Fruit fly (Drosophila melanogaster) whole organism, pupa: ENCODE measurements around the gene CG9917.

Experiments used
- CG10348 ChIP-seq: fragments of 200-800 bp; sonication (Bioruptor generic); IDR thresholded peaks from 2 replicates; pipeline ENCODE4 v1.3.6; 2022; ENCODE audit warnings: missing biosample characterization, missing genetic modification characterization
- CG12605 ChIP-seq: fragments of 200-800 bp; sonication (Bioruptor generic); IDR thresholded peaks from 2 replicates; pipeline ENCODE4 v1.3.6; 2022; ENCODE audit warnings: missing biosample characterization, missing genetic modification characterization
- CG13204 ChIP-seq: fragments of 200-800 bp; sonication (Bioruptor generic); optimal IDR thresholded peaks from 2 replicates; lab custom pipeline; 2018; ENCODE audit warnings: missing biosample characterization, mild to moderate bottlenecking, missing genetic modification characterization, moderate library complexity
- CG14655 ChIP-seq: fragments of 200-800 bp; sonication (Bioruptor generic); optimal IDR thresholded peaks from 3 replicates; lab custom pipeline; 2017; ENCODE audit warnings: mild to moderate bottlenecking, missing biosample characterization, missing genetic modification reagents, missing genetic modification characterization
- CG15710 ChIP-seq: fragments of 200-800 bp; sonication (Bioruptor generic); optimal IDR thresholded peaks from 2 replicates; lab custom pipeline; 2018; ENCODE audit warnings: missing biosample characterization, mild to moderate bottlenecking, missing genetic modification characterization, moderate library complexity
- CG17806 ChIP-seq: fragments of 200-800 bp; sonication (Bioruptor generic); optimal IDR thresholded peaks from 2 replicates; lab custom pipeline; 2018; ENCODE audit warnings: missing biosample characterization, mild to moderate bottlenecking, missing genetic modification characterization, moderate library complexity
- CG32121 ChIP-seq: fragments of 200-800 bp; sonication (Bioruptor generic); IDR thresholded peaks from 2 replicates; pipeline ENCODE4 v1.3.6; 2022; ENCODE audit warnings: missing biosample characterization, missing genetic modification characterization
- CG4496 ChIP-seq: fragments of 200-800 bp; sonication (Bioruptor generic); IDR thresholded peaks from 3 replicates; pipeline ENCODE4 v1.3.6; 2022; ENCODE audit warnings: missing biosample characterization, missing genetic modification characterization
- CG8159 ChIP-seq: fragments of 200-800 bp; sonication (Bioruptor generic); optimal IDR thresholded peaks from 3 replicates; lab custom pipeline; 2018; ENCODE audit warnings: missing biosample characterization, mild to moderate bottlenecking, missing genetic modification characterization, moderate library complexity
- CG8301 ChIP-seq: fragments of 200-800 bp; sonication (Bioruptor generic); optimal IDR thresholded peaks from 2 replicates; lab custom pipeline; 2018; ENCODE audit warnings: missing biosample characterization, mild to moderate bottlenecking, missing genetic modification characterization
- CG9948 ChIP-seq: fragments of 200-800 bp; sonication (Bioruptor generic); optimal IDR thresholded peaks from 2 replicates; lab custom pipeline; 2018; ENCODE audit warnings: missing biosample characterization, mild to moderate bottlenecking, missing genetic modification characterization, moderate library complexity
- D1 ChIP-seq: fragments of 200-800 bp; sonication (Bioruptor generic); optimal IDR thresholded peaks from 2 replicates; lab custom pipeline; 2018; ENCODE audit warnings: missing biosample characterization, mild to moderate bottlenecking, missing genetic modification characterization, moderate library complexity
- EcR ChIP-seq: fragments of 200-800 bp; sonication (Bioruptor generic); optimal IDR thresholded peaks from 3 replicates; lab custom pipeline; 2019; ENCODE audit warnings: missing biosample characterization, missing genetic modification characterization, mild to moderate bottlenecking, moderate library complexity, missing genetic modification reagents
- Ets98B ChIP-seq: fragments of 200-800 bp; sonication (Bioruptor generic); IDR thresholded peaks from 2 replicates; pipeline ENCODE4 v1.3.6; 2022; ENCODE audit warnings: missing biosample characterization, missing genetic modification characterization
- Pif1A ChIP-seq: fragments of 200-800 bp; sonication (Bioruptor generic); optimal IDR thresholded peaks from 3 replicates; lab custom pipeline; 2016; ENCODE audit warnings: missing biosample characterization, missing genetic modification characterization
- Pif1B ChIP-seq: fragments of 200-800 bp; sonication (Bioruptor generic); optimal IDR thresholded peaks from 3 replicates; lab custom pipeline; 2016; ENCODE audit warnings: missing biosample characterization, missing genetic modification characterization
- Snoo ChIP-seq: fragments of 200-800 bp; sonication (Bioruptor generic); optimal IDR thresholded peaks from 3 replicates; lab custom pipeline; 2017; ENCODE audit warnings: missing biosample characterization, mild to moderate bottlenecking, missing genetic modification characterization, inconsistent platforms
- fd96Ca ChIP-seq: fragments of 200-800 bp; sonication (Bioruptor generic); IDR thresholded peaks from 3 replicates; pipeline ENCODE4 v1.3.6; 2022; ENCODE audit warnings: missing biosample characterization, missing genetic modification characterization
- gl ChIP-seq: fragments of 200-800 bp; sonication (Bioruptor generic); optimal IDR thresholded peaks from 2 replicates; lab custom pipeline; 2018; ENCODE audit warnings: missing biosample characterization, mild to moderate bottlenecking, missing genetic modification characterization
- rn ChIP-seq: fragments of 200-800 bp; sonication (Bioruptor generic); IDR thresholded peaks from 2 replicates; pipeline ENCODE4 v1.3.6; 2022; ENCODE audit warnings: missing biosample characterization, missing genetic modification characterization

The CG9917 gene

DNA sequence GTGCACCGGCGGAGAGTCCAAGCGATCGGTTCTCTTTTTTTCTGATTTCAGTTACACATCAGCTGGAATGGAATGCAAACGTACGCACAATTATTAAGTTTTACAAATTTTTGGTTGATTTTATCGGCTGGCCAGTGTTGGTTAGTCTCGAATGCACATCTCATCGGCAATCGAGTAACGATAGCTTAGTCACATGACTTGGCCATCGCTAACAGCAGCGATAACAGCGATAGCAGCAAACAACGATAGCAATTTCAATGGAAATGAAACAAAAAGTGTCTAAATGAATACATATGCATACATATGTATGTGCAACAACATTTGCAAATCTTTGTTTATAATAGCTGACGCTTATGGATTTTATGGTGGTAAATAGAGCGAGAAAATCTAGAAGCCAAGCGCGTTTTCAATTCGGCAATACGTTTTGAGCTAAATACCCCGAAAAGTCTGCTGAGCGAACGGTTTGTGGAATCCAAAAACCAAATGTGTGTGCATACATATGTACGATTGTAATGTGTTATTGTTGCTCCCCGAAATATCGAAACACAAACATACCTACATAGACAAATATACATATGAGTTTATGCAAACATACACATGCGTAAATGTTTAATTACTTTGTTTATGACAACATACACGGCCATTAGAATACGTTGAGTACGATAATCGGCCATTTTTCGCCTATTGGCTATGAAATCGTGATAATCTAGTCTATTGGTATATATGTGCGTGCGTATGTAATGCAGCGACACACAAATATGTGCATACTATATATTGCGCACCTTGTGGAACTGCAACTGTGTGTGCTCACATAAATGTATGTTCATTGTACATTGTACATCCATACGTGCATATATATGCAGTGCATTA is 26.4 kb downstream of the CG9917 start, which contains the start of gene CG3632:
Gene CG3632 (plus strand): TSS at position 249 of the 870 bp plus-strand sequence.
- TF ChIP-seq CG8301 (tag; lab: Kevin White, UChicago) (no peak), CG32121 (0 out of 2 replicates have a peak, but pooled peaks have one; percentile 27), CG4496 (GFP tag; lab: Robert Waterston, UW) (peak; percentile 66; the same call in 2 of the 3 replicates), Snoo (no peak), Pif1B (peak; percentile 23)

DNA sequence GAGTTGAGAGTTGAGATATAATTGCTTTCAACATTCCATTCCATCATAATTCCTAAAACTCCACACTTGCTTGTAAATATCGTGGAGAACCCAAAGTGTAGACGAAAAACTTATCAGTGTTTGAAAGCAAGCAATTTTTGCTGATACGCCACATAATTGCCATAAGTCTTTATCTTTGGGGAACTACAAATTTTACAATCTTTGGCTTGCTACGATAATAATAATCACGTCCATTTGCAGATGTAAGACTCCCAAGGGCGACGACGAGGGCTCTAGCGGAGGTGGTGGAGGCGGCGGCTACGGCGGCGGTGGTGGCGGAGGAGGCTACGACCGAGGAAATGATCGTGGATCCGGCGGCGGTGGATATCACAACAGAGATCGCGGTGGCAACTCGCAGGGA is 30.4 kb downstream of the CG9917 start:
- TF ChIP-seq Pif1B: no peak
- no peak for TF ChIP-seq gl
- TF ChIP-seq CG8159 (tag; lab: Kevin White, UChicago): no peak
- TF ChIP-seq CG12605 (GFP tag; lab: Robert Waterston, UW): no peak
- no peak for TF ChIP-seq CG10348 (GFP tag; lab: Robert Waterston, UW)
- TF ChIP-seq rn (GFP tag; lab: Robert Waterston, UW): no peak
- TF ChIP-seq CG4496 (GFP tag; lab: Robert Waterston, UW): no peak
- TF ChIP-seq, all 21 proteins: peak for 0

DNA sequence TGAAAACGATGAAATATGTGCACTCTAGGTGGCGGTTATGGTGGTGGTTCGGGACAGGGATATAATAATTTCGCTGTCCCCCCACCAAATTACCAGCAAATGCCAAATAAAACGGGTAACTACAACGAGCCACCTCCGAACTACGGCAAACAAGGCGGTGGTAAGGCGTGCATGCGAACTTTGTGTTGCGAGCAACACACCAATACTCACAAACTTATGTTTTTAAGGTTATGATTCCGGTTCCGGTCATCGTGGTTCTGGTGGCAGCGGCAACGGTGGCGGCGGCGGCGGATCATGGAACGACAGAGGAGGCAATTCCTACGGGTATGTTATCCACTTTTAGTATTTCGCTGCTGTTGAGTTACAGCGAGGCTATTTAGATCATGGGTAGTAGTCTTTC is 34.0 kb downstream of the CG9917 start:
- TF ChIP-seq CG17806 (tag; lab: Kevin White, UChicago): no peak
- TF ChIP-seq gl: no peak
- no peak for TF ChIP-seq CG13204 (GFP tag; lab: Kevin White, UChicago)
- no peak for TF ChIP-seq rn (GFP tag; lab: Robert Waterston, UW)
- TF ChIP-seq CG9948: no peak
- TF ChIP-seq Pif1A (GFP tag; lab: Kevin White, UChicago): no peak
- TF ChIP-seq EcR (GFP tag; lab: Kevin White, UChicago): no peak
- no peak for TF ChIP-seq CG14655 (GFP tag; lab: Kevin White, UChicago)
- TF ChIP-seq CG8301 (tag; lab: Kevin White, UChicago): no peak

DNA sequence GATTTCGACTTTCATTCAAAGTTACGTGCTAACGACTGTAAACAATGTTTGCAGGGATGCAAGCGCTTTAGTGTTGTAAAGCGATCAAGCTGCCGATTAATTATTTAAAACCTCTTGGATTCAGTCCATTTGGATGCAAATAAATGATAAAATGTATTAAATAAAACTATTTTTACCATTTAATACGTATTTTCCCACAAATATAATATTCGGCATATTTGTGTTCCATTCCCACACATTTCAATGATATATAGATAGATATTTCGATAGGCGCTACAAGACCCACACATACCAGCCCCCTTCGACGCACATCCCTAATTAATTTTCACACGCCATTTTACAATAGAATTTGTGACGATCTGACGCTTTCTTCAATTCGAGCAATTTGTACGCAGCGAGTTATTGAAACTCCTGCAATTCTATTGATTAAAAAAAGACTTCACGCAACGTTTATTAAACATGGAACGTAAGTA is 34.5 kb downstream of the CG9917 start, which contains the start of the genes CG32576 and caz:
Gene CG32576 (minus strand): TSS at position 42 of the 473 bp plus-strand sequence.
Gene caz (plus strand): TSS at position 319 of the 473 bp plus-strand sequence.
- peak; percentile 10 for TF ChIP-seq CG15710 (tag; lab: Kevin White, UChicago)
- TF ChIP-seq CG32121: no peak

DNA sequence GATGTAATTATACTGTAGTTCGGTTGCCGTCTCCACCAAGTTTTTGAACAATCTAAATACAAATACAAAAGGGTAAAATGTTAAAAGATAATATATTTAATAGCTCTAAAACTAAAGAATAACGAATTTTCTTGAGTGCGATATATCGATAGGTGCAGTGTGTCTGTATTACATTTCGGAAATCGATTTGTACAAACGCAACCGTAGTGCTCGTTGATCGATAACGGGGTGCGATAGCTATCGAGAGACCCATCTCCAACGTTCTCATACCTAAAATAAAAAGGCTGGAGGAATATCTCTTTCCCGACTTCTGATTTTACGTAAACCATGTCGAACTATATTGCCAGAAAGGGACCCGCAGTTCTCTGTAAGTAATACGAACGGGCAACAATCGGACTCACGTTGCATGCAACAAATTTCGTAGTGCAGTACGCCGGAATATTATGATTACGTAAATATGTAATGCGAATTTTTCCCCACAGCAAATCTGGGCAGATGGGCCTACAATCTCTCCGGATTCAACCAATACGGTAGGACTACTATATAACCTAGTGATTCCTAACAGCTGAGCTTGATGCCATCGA is 36.9 kb downstream of the CG9917 start, which contains the start of gene UQCR-14:
Gene UQCR-14 (plus strand): TSS at position 206 of the 584 bp plus-strand sequence.
- 0 out of 2 replicates have a peak, but pooled peaks have one; percentile 9 for TF ChIP-seq Ets98B (GFP tag; lab: Robert Waterston, UW)
- no peak for TF ChIP-seq gl

DNA sequence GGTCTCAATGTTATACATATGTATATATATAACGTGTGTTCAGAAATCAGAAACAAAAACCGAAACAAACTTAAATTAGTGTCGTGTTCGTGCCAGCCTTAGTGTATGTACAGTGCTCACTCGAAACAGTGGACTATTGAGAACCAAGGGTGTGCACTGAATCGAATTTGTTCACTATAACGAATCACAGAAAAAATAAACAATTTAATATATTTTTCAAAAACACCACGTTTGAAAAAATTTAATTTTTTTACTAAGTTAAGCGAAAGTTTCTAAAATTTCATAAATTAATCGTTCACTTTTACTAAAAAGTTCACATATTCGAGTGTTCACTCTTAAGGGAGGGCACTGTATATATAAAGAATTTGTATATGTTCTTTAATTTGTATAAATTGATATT is 37.8 kb downstream of the CG9917 start:
- no peak for TF ChIP-seq CG12605 (GFP tag; lab: Robert Waterston, UW)
- TF ChIP-seq Snoo: peak; percentile 0
- TF ChIP-seq CG4496 (GFP tag; lab: Robert Waterston, UW): peak; percentile 35; the same call in 2 of the 3 replicates
- no peak for TF ChIP-seq gl
- no peak for TF ChIP-seq CG8159 (tag; lab: Kevin White, UChicago)
- no peak for TF ChIP-seq CG13204 (GFP tag; lab: Kevin White, UChicago)

DNA sequence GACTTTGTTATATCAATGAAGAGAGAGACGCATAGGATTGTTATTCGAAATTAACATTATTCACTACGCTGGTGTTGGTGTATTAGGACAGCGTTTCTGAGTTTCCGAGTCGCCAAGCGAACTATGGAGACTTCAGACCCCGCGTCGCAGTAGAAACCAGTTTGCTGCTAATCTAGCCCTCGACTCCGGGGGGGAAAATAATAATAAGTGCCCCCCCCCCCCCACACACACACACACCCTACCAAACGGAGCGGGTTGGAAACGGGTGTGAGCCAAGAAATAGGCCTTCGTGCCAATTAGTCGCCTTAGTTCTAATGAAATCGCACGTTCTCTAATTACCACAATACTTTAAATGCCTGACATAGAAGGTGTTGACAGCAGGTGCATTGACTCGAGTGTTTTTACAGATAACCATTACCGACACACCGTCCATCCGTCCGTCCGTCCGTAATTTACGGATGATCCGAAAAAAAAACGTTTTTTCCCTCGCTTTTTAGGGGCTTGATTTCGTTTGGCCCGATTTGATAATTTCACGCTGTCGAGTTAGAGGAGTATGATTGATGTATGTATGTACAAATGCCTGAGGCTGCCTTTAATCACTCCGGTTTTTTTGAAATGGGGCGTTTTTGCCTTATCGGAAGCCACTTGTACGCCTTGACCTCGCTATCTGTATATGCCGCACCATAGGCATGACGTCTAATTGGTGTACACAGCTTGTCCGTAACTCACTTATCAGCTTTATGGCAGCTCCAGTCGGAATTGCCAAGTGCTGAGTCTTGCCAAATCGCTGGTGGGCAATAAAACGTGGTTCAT is 41.1 kb downstream of the CG9917 start:
- TF ChIP-seq fd96Ca (GFP tag; lab: Robert Waterston, UW) (no peak), EcR (GFP tag; lab: Kevin White, UChicago) (peak; percentile 16), D1 (tag; lab: Kevin White, UChicago) (no peak)
